Fruit fly (Drosophila melanogaster) ovary, adult (tissue): ENCODE results near the gene Kr-h2.

Source experiments
- CG17801 ChIP-seq: fragments of 200-800 bp; optimal IDR thresholded peaks from 2 replicates; lab custom pipeline; 2019; ENCODE audit warnings: missing biosample characterization, mild to moderate bottlenecking, missing genetic modification characterization, moderate library complexity; ENCODE audit not compliant: partially characterized antibody

The Kr-h2 gene

DNA sequence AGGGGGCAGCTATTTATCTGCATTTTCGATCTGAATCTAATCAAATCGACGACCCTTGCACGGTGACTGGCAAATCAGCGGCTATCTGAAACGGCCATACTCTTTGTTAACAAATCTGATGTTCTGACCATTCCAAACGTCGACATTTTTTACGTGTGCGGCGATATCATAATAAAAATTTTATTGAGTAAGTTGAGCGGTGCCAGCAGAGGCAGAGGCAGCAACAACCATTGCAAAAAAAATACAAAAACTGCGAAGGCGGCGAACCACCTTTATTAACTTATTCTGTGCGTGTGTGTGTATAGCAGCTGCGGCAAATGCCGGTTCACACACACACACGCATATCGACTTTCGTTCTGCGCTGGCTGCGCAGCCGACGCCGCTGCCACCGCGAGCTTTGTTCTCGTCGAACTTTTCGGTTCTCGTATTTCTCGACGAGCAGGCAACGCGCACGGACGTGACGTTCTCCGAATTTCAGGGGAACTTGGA is 11.4 kb downstream of the Kr-h2 start, which contains the start of gene Kr-h1:
Gene Kr-h1, plus strand, starts transcription at position 447 of the 489 bp plus-strand sequence.
- no peak for TF ChIP-seq CG17801 (GFP tag; lab: Kevin White, UChicago)

DNA sequence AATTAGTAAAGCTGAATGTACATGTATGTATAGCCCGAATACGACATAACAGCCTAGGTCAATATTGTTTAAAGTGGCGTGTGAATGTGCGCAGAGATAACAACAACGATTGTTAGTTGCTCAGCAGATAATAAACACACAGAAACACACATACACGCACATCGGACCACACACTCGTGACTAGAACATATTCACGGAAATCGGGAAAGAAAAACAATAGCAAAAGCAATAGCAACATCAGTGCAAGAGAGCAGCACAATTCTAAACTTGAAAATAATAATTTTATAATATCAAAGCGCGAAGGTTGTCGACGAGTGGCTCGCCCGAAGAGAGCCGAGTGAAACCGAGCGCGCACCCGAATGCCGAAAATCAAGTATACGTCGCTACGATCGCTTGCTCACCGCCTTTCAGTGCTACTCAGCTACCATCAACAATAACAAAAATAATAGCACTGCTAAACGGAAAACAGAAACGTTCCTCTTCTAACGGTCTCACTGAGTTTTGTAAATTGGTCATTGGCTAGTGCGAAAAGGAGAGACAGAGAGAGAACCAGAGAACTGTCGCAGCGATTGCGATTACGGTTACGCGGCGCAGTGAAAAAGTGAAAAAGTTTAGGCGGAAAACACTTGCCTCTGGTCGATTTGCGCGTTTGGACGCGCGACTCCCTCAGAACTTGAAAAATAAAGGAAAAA is 12.3 kb downstream of the Kr-h2 start:
- peak; percentile 28 for TF ChIP-seq CG17801 (GFP tag; lab: Kevin White, UChicago)

DNA sequence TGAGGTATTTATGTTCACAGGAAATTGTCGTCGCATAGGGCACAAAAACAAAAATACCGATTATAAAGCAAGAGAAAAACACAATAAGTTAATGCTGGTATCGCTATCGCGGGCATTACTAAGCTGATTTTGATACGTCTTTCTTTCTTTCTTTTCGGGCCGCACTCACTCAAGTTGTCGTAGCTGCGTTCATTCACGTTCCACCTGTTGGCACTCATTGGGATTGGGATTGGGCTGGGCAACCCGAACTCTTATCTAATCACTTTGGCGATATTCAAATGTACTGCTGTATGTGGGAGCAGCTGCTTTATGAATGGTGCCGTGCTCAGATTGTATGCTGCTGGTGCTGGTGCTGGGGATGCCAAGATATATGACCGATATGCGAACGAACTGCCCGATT is 13.9 kb downstream of the Kr-h2 start:
- no peak for TF ChIP-seq CG17801 (GFP tag; lab: Kevin White, UChicago)

DNA sequence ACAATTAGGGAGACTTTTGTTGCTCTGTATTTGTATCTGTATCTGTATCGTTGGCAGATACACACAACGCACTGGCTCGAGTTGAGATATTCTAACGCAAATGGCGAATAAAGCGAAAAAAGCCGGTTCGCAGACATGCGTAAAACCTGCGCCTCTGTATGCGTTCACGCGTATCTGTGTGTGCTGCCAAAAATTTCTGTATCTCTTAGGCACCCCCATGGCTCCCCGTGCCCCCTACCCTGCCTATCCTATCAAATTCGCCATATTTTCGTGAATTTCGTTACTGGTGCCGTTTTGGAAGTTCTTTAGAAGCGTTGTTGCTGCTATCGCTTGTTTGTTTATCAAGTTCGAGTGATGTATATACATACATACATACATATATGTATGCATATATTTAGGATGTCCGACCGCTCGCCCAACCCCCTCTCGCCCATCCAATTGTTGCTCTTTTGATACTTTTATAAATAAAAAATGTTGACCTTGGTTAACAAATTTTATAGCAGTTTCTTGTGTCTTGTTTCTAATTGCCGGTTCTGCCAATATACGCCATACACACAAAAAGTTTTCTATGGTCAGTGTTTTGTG is 15.0 kb downstream of the Kr-h2 start:
- no peak for TF ChIP-seq CG17801 (GFP tag; lab: Kevin White, UChicago)

DNA sequence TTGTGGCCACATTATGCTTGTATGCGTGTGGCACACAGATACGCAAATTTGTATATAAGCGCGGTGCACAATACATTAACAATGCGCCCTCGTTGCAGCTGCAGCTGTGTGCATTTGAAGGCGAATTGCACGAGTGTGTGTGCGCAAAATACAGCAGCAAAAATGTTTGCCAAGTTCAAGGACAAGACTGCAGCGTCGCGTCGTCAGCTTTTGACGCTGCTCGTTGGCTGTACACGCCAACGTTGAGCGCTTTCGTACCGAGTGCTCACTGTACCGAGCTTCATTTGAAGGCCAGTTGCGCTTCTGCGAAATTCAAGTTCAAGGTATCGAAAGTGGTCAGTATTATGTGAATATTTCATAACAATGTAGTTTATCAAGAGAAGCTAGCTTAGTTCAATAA is 16.0 kb downstream of the Kr-h2 start:
- TF ChIP-seq CG17801 (GFP tag; lab: Kevin White, UChicago): no peak

DNA sequence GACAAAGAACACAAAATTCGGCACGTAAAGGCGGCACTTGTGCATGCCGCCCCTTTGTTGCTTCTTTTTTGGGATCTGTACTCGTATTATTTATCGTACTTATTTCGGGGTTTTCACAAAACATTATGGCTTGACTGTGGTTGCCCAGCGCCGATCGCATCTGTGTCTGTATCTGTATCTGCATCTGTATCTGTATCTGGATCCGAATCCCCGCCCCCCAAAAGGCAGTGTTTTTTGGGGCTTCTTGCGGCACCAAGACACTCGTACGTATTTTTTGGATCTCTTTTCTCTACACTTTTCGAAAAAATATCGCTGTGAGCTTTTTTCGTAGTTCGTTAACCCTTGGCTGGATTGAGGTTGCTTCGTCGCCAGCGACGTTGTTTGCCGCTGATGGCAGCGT is 16.9 kb downstream of the Kr-h2 start:
- no peak for TF ChIP-seq CG17801 (GFP tag; lab: Kevin White, UChicago)

DNA sequence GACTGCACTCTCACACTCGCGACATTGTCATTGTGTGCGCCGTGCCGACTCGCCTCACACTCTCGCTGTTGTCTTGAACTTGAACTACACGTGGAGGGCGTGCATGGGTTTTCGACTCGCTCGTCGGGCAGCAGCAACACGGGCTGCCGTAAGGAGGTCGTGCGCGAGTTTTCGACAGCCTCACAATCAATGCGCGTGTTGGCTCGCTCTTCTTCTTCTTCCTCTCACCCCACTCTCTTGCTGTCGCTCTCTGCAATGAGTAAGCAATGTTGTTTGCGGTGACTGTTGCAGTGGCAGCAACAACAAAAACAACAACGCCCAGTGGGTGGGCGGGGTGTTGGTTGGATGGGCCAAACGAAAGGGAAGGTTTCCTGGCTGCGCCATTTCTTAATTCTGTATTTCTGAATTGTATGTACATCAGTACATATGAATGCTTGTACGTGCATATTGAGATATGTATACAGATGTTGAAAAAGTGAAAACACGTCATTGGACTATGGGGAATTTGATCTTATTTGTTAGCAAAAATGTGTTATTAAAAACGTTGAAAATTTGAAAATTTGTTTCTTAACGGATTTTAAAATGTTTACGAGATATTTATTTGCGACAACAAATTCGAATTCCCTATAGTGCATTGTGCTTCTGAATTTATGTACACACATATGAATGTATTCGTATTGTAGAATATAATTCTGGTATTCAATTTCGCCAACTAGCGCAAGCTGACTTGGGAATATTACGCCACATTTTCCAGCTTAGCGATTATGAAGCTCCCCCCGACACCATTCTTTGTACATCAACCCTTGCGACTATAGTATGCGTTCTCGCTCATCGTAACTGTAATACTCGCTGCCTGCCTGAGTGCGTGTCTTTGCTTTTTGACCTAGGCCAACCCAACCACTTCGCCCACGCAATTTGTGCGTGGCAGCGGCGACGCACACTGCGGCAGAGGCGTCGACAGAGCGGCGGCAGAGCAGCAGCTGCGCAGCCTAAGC is 17.9 kb downstream of the Kr-h2 start:
- peak; percentile 75 for TF ChIP-seq CG17801 (GFP tag; lab: Kevin White, UChicago)

DNA sequence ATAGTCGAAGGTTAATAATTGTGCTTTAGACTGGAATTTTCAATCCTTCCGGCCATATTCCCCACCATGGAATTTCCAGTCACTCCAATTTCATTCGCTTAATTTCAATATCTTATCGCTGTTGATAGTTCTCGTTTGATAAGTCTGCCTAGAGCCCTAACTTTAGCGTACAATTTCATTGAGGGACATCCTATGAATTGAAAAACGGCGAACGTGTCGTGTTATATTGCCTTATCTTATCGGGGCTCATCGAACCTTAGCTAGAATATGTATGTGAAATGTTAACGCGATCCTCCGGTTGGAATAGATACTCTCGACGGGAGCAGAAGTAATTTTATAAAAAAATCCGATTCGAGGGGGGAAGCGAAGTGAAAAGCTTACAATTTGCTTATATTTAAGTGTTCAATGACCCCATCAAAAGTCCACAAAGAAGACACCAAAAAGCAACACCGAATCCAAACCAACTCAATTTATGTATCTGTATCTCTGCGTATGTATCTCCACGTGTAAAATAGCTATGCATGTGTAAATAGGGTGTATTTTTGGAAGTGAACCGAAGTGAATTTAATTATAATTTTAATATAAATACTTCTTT is 18.9 kb downstream of the Kr-h2 start:
- TF ChIP-seq CG17801 (GFP tag; lab: Kevin White, UChicago): no peak

DNA sequence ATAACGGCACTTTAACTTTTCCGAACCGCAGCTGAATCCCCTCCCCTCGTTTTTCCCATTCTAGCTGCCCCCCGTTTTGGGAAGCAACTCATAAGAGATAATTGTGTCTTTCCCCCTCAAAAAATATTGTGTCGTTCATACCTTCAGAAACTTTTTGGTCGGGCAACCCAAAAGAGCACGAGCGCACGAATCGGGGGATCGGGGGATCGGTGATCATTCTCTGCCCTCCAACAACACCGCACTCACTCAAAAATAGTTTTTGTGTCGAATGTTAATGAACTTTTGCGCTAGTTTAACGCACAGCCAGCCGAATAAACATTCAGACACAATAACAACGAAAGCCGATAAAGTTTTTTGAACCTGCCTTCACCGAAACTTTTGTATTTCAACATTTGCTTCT is 19.6 kb downstream of the Kr-h2 start:
- TF ChIP-seq CG17801 (GFP tag; lab: Kevin White, UChicago): no peak

DNA sequence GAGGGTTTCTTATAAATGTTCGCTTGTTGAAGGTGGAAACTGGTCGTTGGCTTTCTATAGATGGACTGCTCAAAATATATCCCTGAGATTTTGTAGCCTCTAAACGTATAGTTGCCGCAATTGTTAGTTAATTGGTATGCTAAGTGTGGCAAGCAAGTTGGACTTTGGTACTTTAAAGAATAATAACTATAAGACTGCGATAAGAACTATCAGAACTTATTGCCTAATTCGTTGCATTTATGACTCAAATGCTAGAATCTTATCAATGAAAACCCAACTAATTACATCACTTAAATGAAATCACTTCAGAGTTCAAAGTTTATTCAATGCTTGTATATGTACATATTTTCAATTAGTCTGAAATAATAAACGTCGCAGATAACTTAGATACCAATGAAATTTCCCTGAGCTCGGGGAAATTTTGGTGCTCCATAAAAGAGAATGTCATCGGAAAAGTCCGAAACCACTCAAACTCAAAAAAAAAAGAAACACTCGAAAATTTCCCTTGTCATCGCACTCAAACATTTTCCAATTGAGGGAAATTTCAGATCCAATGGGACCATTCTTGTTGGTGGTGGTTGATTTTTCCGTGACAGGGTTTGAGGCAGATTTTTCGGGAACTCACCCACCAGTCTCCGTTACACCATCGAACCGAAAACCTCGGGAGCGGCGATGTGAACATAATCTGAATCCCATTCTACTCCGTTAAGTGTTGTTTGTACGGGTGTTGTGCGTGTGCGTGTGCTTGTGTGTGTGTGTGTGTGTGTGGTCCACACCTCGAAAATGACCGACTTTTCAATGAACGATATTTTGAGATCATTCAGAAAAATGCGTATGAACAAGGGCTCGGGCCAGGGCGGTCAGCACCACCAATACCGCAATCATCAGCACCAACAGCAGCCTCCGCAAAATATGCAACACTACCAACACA is 20.3 kb downstream of the Kr-h2 start, which contains the start of gene CG45075:
Gene CG45075, plus strand, starts transcription at position 627 of the 931 bp plus-strand sequence.
- no peak for TF ChIP-seq CG17801 (GFP tag; lab: Kevin White, UChicago)

DNA sequence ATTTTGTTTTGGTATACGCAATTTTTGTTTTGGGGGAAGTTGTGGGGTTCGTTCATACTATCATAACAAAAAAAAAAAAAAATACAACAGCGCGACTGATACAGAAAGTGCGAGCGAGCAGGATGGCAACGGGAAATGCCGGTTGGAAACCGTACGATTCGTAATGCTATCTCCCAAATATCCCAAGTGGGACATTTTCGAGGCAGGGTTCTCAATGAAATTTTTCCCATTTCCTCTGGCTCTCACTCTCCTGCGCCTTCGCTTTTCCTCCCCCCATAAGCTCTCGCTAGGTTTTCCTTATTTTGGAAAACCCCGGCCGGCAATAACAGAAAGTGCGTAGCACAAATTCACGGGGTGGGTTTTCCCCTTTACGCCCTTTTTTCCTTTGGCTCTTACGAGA is 21.5 kb downstream of the Kr-h2 start:
- TF ChIP-seq CG17801 (GFP tag; lab: Kevin White, UChicago): no peak

DNA sequence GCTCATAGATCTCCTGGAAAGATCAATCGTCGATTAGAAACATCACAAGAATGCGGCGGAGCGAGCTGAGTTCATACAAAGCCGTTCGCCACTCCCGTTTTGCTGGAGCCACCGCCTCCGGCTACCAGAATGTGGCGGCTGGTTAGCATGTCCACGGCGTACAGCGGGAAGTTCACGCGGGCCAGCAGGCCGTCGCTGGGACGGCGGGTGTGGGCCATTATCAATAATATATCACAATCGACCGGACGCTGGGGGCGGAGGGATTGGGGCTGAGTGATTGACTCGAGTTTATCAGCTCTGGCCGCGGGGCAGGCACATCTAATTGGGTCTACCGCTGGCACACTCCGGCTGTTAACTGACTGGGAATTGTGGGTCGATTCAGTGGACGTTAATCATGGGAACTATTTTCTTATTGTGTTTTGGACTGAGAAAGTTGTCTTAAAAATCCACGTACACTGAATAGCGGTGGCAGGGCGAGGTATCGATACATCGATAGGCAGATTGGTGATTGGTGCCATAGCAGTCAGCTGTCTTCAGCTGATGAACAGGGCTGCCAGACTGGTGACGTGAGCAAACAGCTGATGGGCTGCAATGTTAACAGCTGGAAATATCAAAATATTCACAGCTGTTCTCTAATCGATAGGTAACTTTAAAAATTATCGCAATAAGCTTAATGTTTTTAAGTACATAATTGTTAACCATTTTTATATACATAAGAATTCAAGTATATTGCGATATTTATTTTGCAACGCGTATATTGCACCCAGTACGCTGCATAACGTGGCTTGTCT is 27.9 kb downstream of the Kr-h2 start, which contains the start of gene CG9175:
Gene CG9175, minus strand, starts transcription at position 488 of the 791 bp plus-strand sequence.
- TF ChIP-seq CG17801 (GFP tag; lab: Kevin White, UChicago): peak; percentile 30

DNA sequence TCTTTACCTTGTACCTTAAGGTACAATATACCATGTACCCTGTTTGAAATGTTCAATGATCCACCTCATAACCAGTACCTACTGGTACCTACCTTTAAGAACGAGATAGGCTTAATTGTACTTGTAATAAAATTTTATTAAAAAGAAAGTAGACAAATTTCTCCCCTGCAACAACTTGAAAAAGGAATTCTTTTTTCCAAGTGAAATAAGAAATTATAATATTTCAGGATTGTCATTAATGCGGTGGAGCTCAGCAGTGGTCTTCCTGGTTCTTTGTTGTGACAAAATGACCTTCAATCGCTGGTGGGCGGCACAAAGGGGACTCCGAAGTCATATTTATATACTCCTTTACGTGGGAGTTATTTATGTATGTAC is 28.5 kb downstream of the Kr-h2 start:
- TF ChIP-seq CG17801 (GFP tag; lab: Kevin White, UChicago): no peak
